Worm (Caenorhabditis elegans): Measurements from ENCODE around the gene gpla-1.
A peak's percentile ranks its signal among the peaks of the same experiment; 100 is the strongest.

gpla-1 gene

ce11 chrV:11887988-11888499, 49.6 kb downstream of the gpla-1 start, which contains the start of gene adh-1 (continued):
- TF ChIP-seq set-16 (GFP tag; IDR thresholded peaks at IDR 0.05) (no peak), Y5F2A.4 (GFP tag; optimal IDR thresholded peaks at IDR 0.05) (no peak), aha-1 (tag) (peak; percentile 97), Y75B8A.6 (GFP tag; IDR thresholded peaks at IDR 0.05) (no peak), pqm-1 (tag; optimal IDR thresholded peaks at IDR 0.05) (peak; percentile 5), zip-2 (tag; optimal IDR thresholded peaks at IDR 0.05) (no peak), daf-8 (GFP tag; IDR thresholded peaks at IDR 0.05) (no peak), nhr-48 (tag; optimal IDR thresholded peaks at IDR 0.05) (peak; percentile 88), sdz-12 (GFP tag; optimal IDR thresholded peaks at IDR 0.05) (no peak), snpc-1.2 (GFP tag; IDR thresholded peaks at IDR 0.05) (no peak), mdt-29 (GFP tag; IDR thresholded peaks at IDR 0.05) (peak; percentile 66; the same call in 1 of the 2 replicates)

All from whole organism, L4 larva.